Worm (Caenorhabditis elegans): ENCODE measurements around the gene T26H8.4.

DNA sequence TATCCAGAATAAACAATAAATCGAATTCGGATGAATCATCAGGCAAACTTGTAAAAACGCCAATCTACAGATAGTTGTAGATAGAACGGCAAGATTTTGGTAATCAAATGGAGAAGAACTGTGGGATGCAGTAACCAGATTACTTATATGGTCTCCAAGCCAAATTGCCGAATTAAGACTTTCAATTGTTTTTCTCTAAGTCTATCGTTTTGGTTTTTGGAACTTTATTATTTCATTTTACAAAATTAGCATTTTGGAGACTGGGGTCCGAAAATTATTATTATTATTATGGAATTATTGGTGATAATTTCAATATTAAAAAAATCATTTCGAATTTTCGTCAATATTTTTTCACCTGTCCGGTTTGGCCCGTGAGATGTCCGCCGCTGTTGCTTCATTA, 32.7 kb upstream of the T26H8.4 start, which contains the start of gene clec-228:
- TF ChIP-seq nhr-11 (tag; optimal IDR thresholded peaks at IDR 0.05): no peak
- no peak for TF ChIP-seq nhr-76 (tag; optimal IDR thresholded peaks at IDR 0.05)
- TF ChIP-seq pqm-1 (tag; optimal IDR thresholded peaks at IDR 0.05): no peak
- TF ChIP-seq fkh-10 (GFP tag; optimal IDR thresholded peaks at IDR 0.05): no peak
- TF ChIP-seq lin-13 (GFP tag; optimal IDR thresholded peaks at IDR 0.05): no peak
- TF ChIP-seq sptf-1 (tag; optimal IDR thresholded peaks at IDR 0.05): no peak

Data from whole organism, L1 larva.